Fruit fly (Drosophila melanogaster): ENCODE data around the gene CG43679.

The CG43679 gene

DNA sequence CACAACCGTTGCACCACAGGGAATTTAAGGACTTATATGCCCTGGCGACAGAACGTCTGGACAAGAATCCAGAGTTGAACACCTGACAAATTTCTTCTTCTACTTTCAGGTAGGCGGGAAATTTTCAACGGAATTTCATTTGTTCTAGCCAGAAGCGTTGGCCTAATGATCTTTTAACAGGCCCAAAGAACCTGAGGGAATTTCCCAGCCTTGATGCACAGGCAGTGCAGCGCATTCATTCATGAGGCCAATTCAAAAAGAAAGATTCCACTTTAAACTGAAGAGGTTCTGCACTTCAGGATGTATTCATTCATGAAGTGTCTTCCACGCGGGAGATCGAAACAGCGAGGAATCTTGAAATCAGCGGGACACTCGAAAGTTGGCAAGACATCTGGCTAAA is 11.7 kb downstream of the CG43679 start:
- TF ChIP-seq ovo (GFP tag; optimal IDR thresholded peaks at IDR 0.05) (no peak), kay (GFP tag; ENCODE audit: borderline replicate concordance) (no peak), tj (GFP tag; optimal IDR thresholded peaks at IDR 0.05) (no peak), pad (GFP tag; optimal IDR thresholded peaks at IDR 0.05) (no peak), Hr96 (GFP tag; optimal IDR thresholded peaks at IDR 0.05) (no peak), cic (GFP tag; optimal IDR thresholded peaks at IDR 0.05) (no peak), CG14711 (tag; optimal IDR thresholded peaks at IDR 0.05) (no peak), CG7101 (tag; optimal IDR thresholded peaks at IDR 0.05) (no peak), cnc (optimal IDR thresholded peaks at IDR 0.05) (no peak), Crg-1 (GFP tag; optimal IDR thresholded peaks at IDR 0.05) (no peak)

DNA sequence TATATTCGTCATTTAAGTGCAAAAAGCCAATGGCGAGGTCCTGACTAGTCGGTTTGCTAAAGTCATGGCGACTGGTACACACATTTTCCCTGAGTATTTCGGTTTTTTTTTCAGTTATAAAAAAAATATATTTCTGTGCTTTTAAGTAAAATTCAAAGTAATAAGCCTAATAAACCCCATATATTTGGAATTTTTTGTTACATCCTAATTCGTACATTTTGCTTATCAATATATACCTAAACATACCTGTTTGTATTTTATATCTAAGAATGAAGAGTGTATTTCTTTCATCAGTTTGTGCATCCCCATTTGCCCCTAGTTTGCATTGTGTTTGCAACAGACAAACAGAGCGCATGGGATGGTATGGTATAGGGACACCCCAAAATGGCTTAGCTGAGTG is 15.6 kb downstream of the CG43679 start:
- TF ChIP-seq Clk (GFP tag; optimal IDR thresholded peaks at IDR 0.05) (no peak), bab1 (GFP tag; optimal IDR thresholded peaks at IDR 0.05) (no peak), tj (GFP tag; optimal IDR thresholded peaks at IDR 0.05) (no peak), Mnt (GFP tag; optimal IDR thresholded peaks at IDR 0.05) (no peak), kay (GFP tag; ENCODE audit: borderline replicate concordance) (no peak), CG33017 (tag; optimal IDR thresholded peaks at IDR 0.05) (no peak), Crg-1 (GFP tag; optimal IDR thresholded peaks at IDR 0.05) (no peak), cnc (optimal IDR thresholded peaks at IDR 0.05) (no peak), CG7045 (GFP tag; optimal IDR thresholded peaks at IDR 0.05) (no peak), CG7101 (tag; optimal IDR thresholded peaks at IDR 0.05) (no peak), CG1620 (GFP tag; optimal IDR thresholded peaks at IDR 0.05) (no peak), Hr96 (GFP tag; optimal IDR thresholded peaks at IDR 0.05) (no peak)

- TF ChIP-seq CG5204 (GFP tag; optimal IDR thresholded peaks at IDR 0.05) = no peak
- TF ChIP-seq cic (GFP tag; optimal IDR thresholded peaks at IDR 0.05) = no peak
- TF ChIP-seq bab1 (GFP tag; optimal IDR thresholded peaks at IDR 0.05) = no peak
- TF ChIP-seq pad (GFP tag; optimal IDR thresholded peaks at IDR 0.05) = no peak
- TF ChIP-seq CG11617 (GFP tag; optimal IDR thresholded peaks at IDR 0.05) = no peak
- TF ChIP-seq kay (GFP tag; ENCODE audit: borderline replicate concordance) = no peak
- no peak for TF ChIP-seq CG14711 (tag; optimal IDR thresholded peaks at IDR 0.05)
- no peak for TF ChIP-seq tj (GFP tag; optimal IDR thresholded peaks at IDR 0.05)
- no peak for TF ChIP-seq Clk (GFP tag; optimal IDR thresholded peaks at IDR 0.05)
- no peak for TF ChIP-seq Crg-1 (GFP tag; optimal IDR thresholded peaks at IDR 0.05)
- TF ChIP-seq CG1620 (GFP tag; optimal IDR thresholded peaks at IDR 0.05) = no peak
- TF ChIP-seq CG33017 (tag; optimal IDR thresholded peaks at IDR 0.05) = no peak
- no peak for TF ChIP-seq toe (GFP tag; optimal IDR thresholded peaks at IDR 0.05)
- no peak for TF ChIP-seq cnc (optimal IDR thresholded peaks at IDR 0.05)
- TF ChIP-seq Mnt (GFP tag; optimal IDR thresholded peaks at IDR 0.05) = no peak
- TF ChIP-seq ovo (GFP tag; optimal IDR thresholded peaks at IDR 0.05) = no peak
Observed at dm6 chr3L:15034714-15035076, 16.5 kb downstream of the CG43679 start.

DNA sequence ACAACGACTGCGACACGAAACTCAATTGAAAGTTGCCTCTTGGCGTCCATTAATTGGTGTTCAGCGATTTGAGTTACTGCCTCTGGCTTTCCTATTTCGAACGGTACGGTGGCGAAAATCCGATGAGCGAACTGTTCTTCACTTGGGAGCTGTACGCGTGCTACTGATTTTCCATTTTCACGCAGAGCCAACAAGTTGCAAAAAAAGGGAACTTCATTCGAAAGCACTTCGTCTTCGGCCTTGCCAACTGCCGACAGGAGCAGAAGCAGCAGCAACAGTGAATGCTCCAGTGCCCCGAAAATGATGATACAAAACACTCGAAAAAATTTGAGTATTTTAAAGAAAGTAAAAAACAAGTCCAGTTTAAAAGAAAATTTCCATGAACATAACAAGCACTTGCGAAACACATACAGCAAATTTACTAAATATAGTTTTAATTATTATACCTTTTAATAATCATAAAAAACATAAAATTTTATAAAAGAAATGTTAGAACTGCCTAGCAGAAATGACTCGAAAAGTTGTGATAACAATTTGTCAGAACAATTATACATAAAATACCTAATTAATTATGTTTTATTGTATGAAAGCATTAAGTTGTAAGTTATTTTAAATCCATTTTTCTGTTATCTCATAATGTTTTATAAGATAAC is 17.0 kb downstream of the CG43679 start:
- TF ChIP-seq tj (GFP tag; optimal IDR thresholded peaks at IDR 0.05) (no peak), Crg-1 (GFP tag; optimal IDR thresholded peaks at IDR 0.05) (no peak), CG7101 (tag; optimal IDR thresholded peaks at IDR 0.05) (no peak)

dm6 chr3L:15031773-15032172 is 19.5 kb downstream of the CG43679 start:
- no peak for TF ChIP-seq pad (GFP tag; optimal IDR thresholded peaks at IDR 0.05)
- no peak for TF ChIP-seq cic (GFP tag; optimal IDR thresholded peaks at IDR 0.05)
- no peak for TF ChIP-seq CG7045 (GFP tag; optimal IDR thresholded peaks at IDR 0.05)
- no peak for TF ChIP-seq cnc (optimal IDR thresholded peaks at IDR 0.05)
- TF ChIP-seq CG5204 (GFP tag; optimal IDR thresholded peaks at IDR 0.05) = no peak
- no peak for TF ChIP-seq ovo (GFP tag; optimal IDR thresholded peaks at IDR 0.05)

dm6 chr3L:15023192-15023591 is 28.0 kb downstream of the CG43679 start, which contains the start of gene CG32148:
Gene CG32148, plus strand, starts transcription at chr3L:15023492.
- TF ChIP-seq CG5204 (GFP tag; optimal IDR thresholded peaks at IDR 0.05) (no peak), Crg-1 (GFP tag; optimal IDR thresholded peaks at IDR 0.05) (no peak), kay (GFP tag; ENCODE audit: borderline replicate concordance) (no peak), bab1 (GFP tag; optimal IDR thresholded peaks at IDR 0.05) (no peak), ovo (GFP tag; optimal IDR thresholded peaks at IDR 0.05) (no peak), CG7045 (GFP tag; optimal IDR thresholded peaks at IDR 0.05) (no peak), CG33017 (tag; optimal IDR thresholded peaks at IDR 0.05) (no peak), CG1620 (GFP tag; optimal IDR thresholded peaks at IDR 0.05) (no peak), pad (GFP tag; optimal IDR thresholded peaks at IDR 0.05) (no peak)

DNA sequence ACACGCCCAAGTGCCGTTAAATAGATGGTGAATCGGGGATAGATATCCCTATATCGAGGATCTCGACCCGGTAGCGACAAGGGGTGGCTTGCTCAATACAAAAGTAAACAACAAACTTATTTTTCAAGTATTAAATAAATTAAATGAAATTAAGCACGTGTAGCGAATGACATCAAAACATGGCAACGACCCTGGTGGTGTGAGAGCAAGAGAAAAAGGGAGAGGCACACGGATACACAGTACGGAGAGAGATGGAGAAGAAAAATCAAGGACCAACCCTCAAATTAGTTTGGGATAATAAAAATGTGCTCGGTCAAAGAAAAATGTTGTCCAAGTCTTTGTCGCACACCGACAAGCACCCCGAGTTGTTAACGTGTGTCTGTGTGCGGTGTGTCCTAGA is 30.2 kb downstream of the CG43679 start:
- TF ChIP-seq Hr96 (GFP tag; optimal IDR thresholded peaks at IDR 0.05) (no peak), CG33017 (tag; optimal IDR thresholded peaks at IDR 0.05) (no peak), Mnt (GFP tag; optimal IDR thresholded peaks at IDR 0.05) (no peak), toe (GFP tag; optimal IDR thresholded peaks at IDR 0.05) (no peak), CG7045 (GFP tag; optimal IDR thresholded peaks at IDR 0.05) (no peak)

All from whole organism, adult.